Fruit fly (Drosophila melanogaster): Measurements from ENCODE around the gene TwdlM.

dm6 chr3R:26636388-26636787 is 17.5 kb downstream of the TwdlM start, which contains the start of gene TwdlS:
- TF ChIP-seq CG15710 (tag; optimal IDR thresholded peaks at IDR 0.05), result no peak
- TF ChIP-seq rn (GFP tag; IDR thresholded peaks at IDR 0.05), result no peak
- no peak for TF ChIP-seq D1 (tag; optimal IDR thresholded peaks at IDR 0.05)
- TF ChIP-seq CG14655 (GFP tag; optimal IDR thresholded peaks at IDR 0.05), result no peak
- no peak for TF ChIP-seq CG8301 (tag; optimal IDR thresholded peaks at IDR 0.05)
- TF ChIP-seq CG8159 (tag; optimal IDR thresholded peaks at IDR 0.05), result no peak
- TF ChIP-seq Ets98B (GFP tag; IDR thresholded peaks at IDR 0.05), result no peak
- TF ChIP-seq CG13204 (GFP tag; optimal IDR thresholded peaks at IDR 0.05), result no peak
